Worm (Caenorhabditis elegans) whole organism, young adult: ENCODE results near the gene T24C2.5.

ENCODE experiments used
- B0261.1 ChIP-seq: sonication (generic microtip); optimal IDR thresholded peaks from 2 replicates; lab custom pipeline; 2016; ENCODE audit warnings: mild to moderate bottlenecking, missing genetic modification characterization, moderate library complexity, missing compliant biosample characterization
- B0336.3 ChIP-seq: fragments of 200-800 bp; sonication (Bioruptor generic); IDR thresholded peaks from 2 replicates; pipeline ENCODE4 v1.3.6; 2022; ENCODE audit warnings: missing genetic modification characterization, missing compliant biosample characterization
- C06A6.2 ChIP-seq: fragments of 200-800 bp; sonication (Bioruptor generic); conservative IDR thresholded peaks from 2 replicates; pipeline ENCODE4 v1.3.6; 2022; ENCODE audit warnings: missing genetic modification characterization, missing compliant biosample characterization
- F10E7.11 ChIP-seq: sonication (generic microtip); optimal IDR thresholded peaks from 2 replicates; lab custom pipeline; 2017; ENCODE audit warnings: mild to moderate bottlenecking, missing genetic modification characterization, moderate library complexity, missing compliant biosample characterization
- F22D6.2 ChIP-seq: sonication (generic microtip); optimal IDR thresholded peaks from 2 replicates; lab custom pipeline; 2016; ENCODE audit warnings: mild to moderate bottlenecking, missing genetic modification characterization, missing compliant biosample characterization
- F23B12.7 ChIP-seq: sonication (generic microtip); optimal IDR thresholded peaks from 2 replicates; lab custom pipeline; 2017; ENCODE audit warnings: missing genetic modification characterization, mild to moderate bottlenecking, missing compliant biosample characterization, antibody characterized with exemption, moderate library complexity; ENCODE audit not compliant: insufficient read depth
- F49E8.2 ChIP-seq: sonication (generic microtip); optimal IDR thresholded peaks from 3 replicates; lab custom pipeline; 2017; ENCODE audit warnings: missing genetic modification characterization, mild to moderate bottlenecking, missing compliant biosample characterization, antibody characterized with exemption, moderate library complexity; ENCODE audit not compliant: insufficient read depth
- F52B5.7 ChIP-seq: sonication (generic microtip); optimal IDR thresholded peaks from 2 replicates; lab custom pipeline; 2016; ENCODE audit warnings: mild to moderate bottlenecking, missing genetic modification characterization, missing compliant biosample characterization
- F55B11.4 ChIP-seq: sonication (generic microtip); optimal IDR thresholded peaks from 2 replicates; lab custom pipeline; 2016; ENCODE audit warnings: missing compliant biosample characterization, missing genetic modification characterization, borderline replicate concordance; ENCODE audit not compliant: insufficient read depth
- T07F8.4 ChIP-seq: sonication (generic microtip); optimal IDR thresholded peaks from 2 replicates; lab custom pipeline; 2016; ENCODE audit warnings: mild to moderate bottlenecking, missing genetic modification characterization, moderate library complexity, missing compliant biosample characterization
- T26A5.8 ChIP-seq: sonication (generic microtip); optimal IDR thresholded peaks from 2 replicates; lab custom pipeline; 2016; ENCODE audit warnings: missing genetic modification characterization, missing compliant biosample characterization
- Y79H2A.3 ChIP-seq: fragments of 200-800 bp; sonication (Bioruptor generic); conservative IDR thresholded peaks from 2 replicates; pipeline ENCODE4 v1.3.6; 2022; ENCODE audit warnings: missing genetic modification reagents, missing genetic modification characterization, missing compliant biosample characterization
- aptf-2 ChIP-seq: fragments of 200-800 bp; sonication (Bioruptor generic); conservative IDR thresholded peaks from 2 replicates; pipeline ENCODE4 v1.3.6; 2022; ENCODE audit warnings: missing genetic modification reagents, missing genetic modification characterization, missing compliant biosample characterization
- aptf-3 ChIP-seq: fragments of 200-800 bp; sonication (Bioruptor generic); IDR thresholded peaks from 2 replicates; pipeline ENCODE4 v1.3.6; 2022; ENCODE audit warnings: missing genetic modification characterization, missing compliant biosample characterization
- atf-7 ChIP-seq: sonication (generic microtip); optimal IDR thresholded peaks from 2 replicates; lab custom pipeline; 2017; ENCODE audit warnings: mild to moderate bottlenecking, missing genetic modification characterization, missing compliant biosample characterization
- athp-1 ChIP-seq: sonication (generic microtip); optimal IDR thresholded peaks from 2 replicates; lab custom pipeline; 2017; ENCODE audit warnings: mild to moderate bottlenecking, missing genetic modification characterization, missing compliant biosample characterization
- attf-5 ChIP-seq: fragments of 200-800 bp; sonication (Bioruptor generic); optimal IDR thresholded peaks from 2 replicates; lab custom pipeline; 2018; ENCODE audit warnings: mild to moderate bottlenecking, missing genetic modification characterization, missing compliant biosample characterization
- bed-2 ChIP-seq: fragments of 200-800 bp; sonication (Bioruptor generic); IDR thresholded peaks from 2 replicates; pipeline ENCODE4 v1.3.6; 2022; ENCODE audit warnings: missing genetic modification reagents, missing genetic modification characterization, missing compliant biosample characterization
- ceh-40 ChIP-seq: fragments of 200-800 bp; sonication (Bioruptor generic); IDR thresholded peaks from 2 replicates; pipeline ENCODE4 v1.3.6; 2022; ENCODE audit warnings: missing genetic modification characterization, missing compliant biosample characterization
- ceh-91 ChIP-seq: fragments of 200-800 bp; sonication (Bioruptor generic); IDR thresholded peaks from 2 replicates; pipeline ENCODE4 v1.3.6; 2022; ENCODE audit warnings: missing genetic modification reagents, missing genetic modification characterization, missing compliant biosample characterization
- chd-7 ChIP-seq: sonication (generic microtip); optimal IDR thresholded peaks from 2 replicates; lab custom pipeline; 2016; ENCODE audit warnings: mild to moderate bottlenecking, missing genetic modification characterization, moderate library complexity, missing compliant biosample characterization
- die-1 ChIP-seq: sonication (generic microtip); optimal IDR thresholded peaks from 2 replicates; lab custom pipeline; 2016; ENCODE audit warnings: missing genotype, mild to moderate bottlenecking, missing genetic modification characterization, missing compliant biosample characterization
- dox-1 ChIP-seq: fragments of 200-800 bp; sonication (Bioruptor generic); IDR thresholded peaks from 2 replicates; pipeline ENCODE4 v1.3.6; 2022; ENCODE audit warnings: missing genetic modification reagents, missing genetic modification characterization, missing compliant biosample characterization
- egl-18 ChIP-seq: fragments of 200-800 bp; sonication (Bioruptor generic); IDR thresholded peaks from 2 replicates; pipeline ENCODE4 v1.3.6; 2022; ENCODE audit warnings: missing genetic modification reagents, missing genetic modification characterization, missing compliant biosample characterization
- egl-44 ChIP-seq: fragments of 200-800 bp; sonication (Bioruptor generic); IDR thresholded peaks from 2 replicates; pipeline ENCODE4 v1.3.6; 2022; ENCODE audit warnings: missing genetic modification reagents, missing genetic modification characterization, missing compliant biosample characterization
- ekl-4 ChIP-seq: fragments of 200-800 bp; sonication (Bioruptor generic); IDR thresholded peaks from 2 replicates; pipeline ENCODE4 v1.3.6; 2022; ENCODE audit warnings: missing genetic modification reagents, missing genetic modification characterization, missing compliant biosample characterization
- ets-4 ChIP-seq: fragments of 200-800 bp; sonication (Bioruptor generic); optimal IDR thresholded peaks from 2 replicates; lab custom pipeline; 2018; ENCODE audit warnings: mild to moderate bottlenecking, missing genetic modification characterization, missing compliant biosample characterization
- fkh-3 ChIP-seq: sonication (generic microtip); optimal IDR thresholded peaks from 2 replicates; lab custom pipeline; 2016; ENCODE audit warnings: mild to moderate bottlenecking, missing genetic modification characterization, missing compliant biosample characterization
- hlh-26 ChIP-seq: fragments of 200-800 bp; sonication (Bioruptor generic); conservative IDR thresholded peaks from 2 replicates; pipeline ENCODE4 v1.3.6; 2022; ENCODE audit warnings: missing genetic modification reagents, missing genetic modification characterization, missing compliant biosample characterization
- hmg-20 ChIP-seq: fragments of 200-800 bp; sonication (Bioruptor generic); IDR thresholded peaks from 2 replicates; pipeline ENCODE4 v1.3.6; 2022; ENCODE audit warnings: missing genetic modification reagents, missing genetic modification characterization, missing compliant biosample characterization
- hsf-1 ChIP-seq: fragments of 200-800 bp; sonication (Bioruptor generic); IDR thresholded peaks from 2 replicates; pipeline ENCODE4 v1.3.6; 2022; ENCODE audit warnings: missing genetic modification reagents, missing genetic modification characterization, missing compliant biosample characterization
- let-526 ChIP-seq: fragments of 200-800 bp; sonication (Bioruptor generic); IDR thresholded peaks from 2 replicates; pipeline ENCODE4 v1.3.6; 2022; ENCODE audit warnings: missing genetic modification reagents, missing genetic modification characterization, missing compliant biosample characterization
- lin-40 ChIP-seq: sonication (generic microtip); optimal IDR thresholded peaks from 2 replicates; lab custom pipeline; 2016; ENCODE audit warnings: missing genetic modification characterization, mild to moderate bottlenecking, missing compliant biosample characterization, missing genotype, missing genetic modification reagents
- lsl-1 ChIP-seq: fragments of 200-800 bp; sonication (Bioruptor generic); optimal IDR thresholded peaks from 2 replicates; lab custom pipeline; 2018; ENCODE audit warnings: mild to moderate bottlenecking, missing genetic modification characterization, moderate library complexity, missing compliant biosample characterization
- madf-10 ChIP-seq: sonication (generic microtip); optimal IDR thresholded peaks from 2 replicates; lab custom pipeline; 2016; ENCODE audit warnings: mild to moderate bottlenecking, missing genetic modification characterization, missing compliant biosample characterization
- madf-3 ChIP-seq: fragments of 200-800 bp; sonication (Bioruptor generic); IDR thresholded peaks from 2 replicates; pipeline ENCODE4 v1.3.6; 2022; ENCODE audit warnings: missing genetic modification reagents, missing genetic modification characterization, missing compliant biosample characterization
- mcd-1 ChIP-seq: fragments of 200-800 bp; sonication (Bioruptor generic); IDR thresholded peaks from 2 replicates; pipeline ENCODE4 v1.3.6; 2022; ENCODE audit warnings: missing genetic modification reagents, missing genetic modification characterization, missing compliant biosample characterization
- nfyb-1 ChIP-seq: fragments of 200-800 bp; sonication (Bioruptor generic); IDR thresholded peaks from 2 replicates; pipeline ENCODE4 v1.3.6; 2022; ENCODE audit warnings: missing genetic modification reagents, missing genetic modification characterization, missing compliant biosample characterization
- nhr-179 ChIP-seq: sonication (generic microtip); optimal IDR thresholded peaks from 2 replicates; lab custom pipeline; 2016; ENCODE audit warnings: mild to moderate bottlenecking, missing genetic modification characterization, missing compliant biosample characterization
- nhr-27 ChIP-seq: fragments of 200-800 bp; sonication (Bioruptor generic); optimal IDR thresholded peaks from 2 replicates; lab custom pipeline; 2018; ENCODE audit warnings: mild to moderate bottlenecking, missing genetic modification characterization, moderate library complexity, missing compliant biosample characterization
- rpc-1 ChIP-seq, 2 experiments: fragments of 150-350 bp in 1 of 2; sonication (generic microtip) in 1 of 2; optimal IDR thresholded peaks; 2 replicates each; lab custom pipeline; 2014 to 2018; ENCODE audit warnings: missing biosample characterization in 1 of 2, missing genetic modification characterization in 1 of 2, missing genetic modification reagents in 1 of 2, missing genotype in 1 of 2
- snpc-1.3 ChIP-seq: sonication (generic microtip); optimal IDR thresholded peaks from 2 replicates; lab custom pipeline; 2017; ENCODE audit warnings: missing genetic modification characterization, mild to moderate bottlenecking, missing compliant biosample characterization, antibody characterized with exemption, moderate library complexity, missing genotype, missing genetic modification reagents; ENCODE audit not compliant: insufficient read depth
- snpc-4 ChIP-seq, 5 experiments: fragments of 150-350 bp in 1 of 5; sonication (generic microtip) in 4 of 5; optimal IDR thresholded peaks; 2 replicates each; lab custom pipeline; 2014 to 2018; ENCODE audit warnings: missing genetic modification characterization in 5 of 5, missing biosample characterization in 3 of 5, antibody characterized with exemption in 2 of 5, mild to moderate bottlenecking in 2 of 5, missing compliant biosample characterization in 2 of 5, missing genotype in 2 of 5, moderate library complexity in 2 of 5, missing genetic modification reagents in 1 of 5
- somi-1 ChIP-seq: fragments of 200-800 bp; sonication (Bioruptor generic); optimal IDR thresholded peaks from 2 replicates; lab custom pipeline; 2018; ENCODE audit warnings: mild to moderate bottlenecking, missing genetic modification characterization, missing compliant biosample characterization
- tbp1 ChIP-seq: fragments of 200-800 bp; sonication (Bioruptor generic); optimal IDR thresholded peaks from 2 replicates; lab custom pipeline; 2018; ENCODE audit warnings: mild to moderate bottlenecking, missing genetic modification characterization, missing compliant biosample characterization
- tbx-9 ChIP-seq: sonication (generic microtip); optimal IDR thresholded peaks from 2 replicates; lab custom pipeline; 2016; ENCODE audit warnings: borderline replicate concordance, missing genetic modification characterization, inconsistent platforms, missing compliant biosample characterization
- unc-130 ChIP-seq: sonication (generic microtip); optimal IDR thresholded peaks from 2 replicates; lab custom pipeline; 2016; ENCODE audit warnings: missing genetic modification reagents, missing genetic modification characterization, missing compliant biosample characterization
- ztf-6 ChIP-seq: fragments of 200-800 bp; sonication (Bioruptor generic); IDR thresholded peaks from 2 replicates; pipeline ENCODE4 v1.3.6; 2022; ENCODE audit warnings: missing genetic modification reagents, missing genetic modification characterization, missing compliant biosample characterization

T24C2.5 gene

DNA sequence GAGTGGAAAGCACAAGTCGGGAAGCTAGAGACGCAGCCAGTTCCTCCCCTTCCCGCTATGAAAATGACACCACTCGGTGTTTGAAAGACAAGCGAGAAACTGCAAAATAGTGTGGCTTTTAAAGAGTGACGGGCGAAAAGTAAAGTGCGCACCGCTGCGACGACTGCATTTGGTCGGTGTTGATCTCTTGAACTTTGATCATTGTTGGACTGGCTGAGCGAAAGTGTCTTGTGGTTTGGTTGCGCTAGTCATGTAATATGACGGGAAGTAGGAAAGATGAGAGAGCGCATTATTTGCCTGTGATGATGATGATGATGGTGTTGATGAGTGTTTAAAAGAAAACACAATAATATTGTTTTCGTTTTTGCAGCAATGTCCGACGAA, 26.1 kb downstream of the T24C2.5 start (continued):
- TF ChIP-seq somi-1 (GFP tag; lab: Kevin White, UChicago), result peak; percentile 49
- peak; percentile 92 for TF ChIP-seq atf-7 (tag; lab: Kevin White, UChicago)
- TF ChIP-seq ztf-6 (GFP tag; lab: Robert Waterston, UW), result no peak; the same call in 1 of the 2 replicates
- no peak for TF ChIP-seq snpc-1.3 (tag; lab: Kevin White, UChicago)
- TF ChIP-seq dox-1 (GFP tag; lab: Robert Waterston, UW), result peak; percentile 58
- TF ChIP-seq nhr-27, result no peak
- peak; percentile 92 for TF ChIP-seq lin-40 (tag; lab: Kevin White, UChicago)
- no peak for TF ChIP-seq athp-1 (tag; lab: Kevin White, UChicago)
- no peak for TF ChIP-seq B0261.1
- TF ChIP-seq F55B11.4 (tag; lab: Kevin White, UChicago), result no peak
- TF ChIP-seq attf-5 (GFP tag; lab: Kevin White, UChicago), result peak; percentile 60
- TF ChIP-seq bed-2 (GFP tag; lab: Robert Waterston, UW), result no peak
- TF ChIP-seq egl-44, result no peak
- TF ChIP-seq hmg-20 (GFP tag; lab: Robert Waterston, UW), result no peak
- no peak for TF ChIP-seq lsl-1 (GFP tag; lab: Kevin White, UChicago)
- TF ChIP-seq ceh-91, result no peak
- no peak for TF ChIP-seq F52B5.7
- peak; percentile 52 for TF ChIP-seq mcd-1
- peak; percentile 84 for TF ChIP-seq madf-10 (tag; lab: Kevin White, UChicago)
- TF ChIP-seq madf-3 (GFP tag; lab: Robert Waterston, UW), result no peak
- TF ChIP-seq aptf-2 (GFP tag; lab: Robert Waterston, UW), result no peak
- TF ChIP-seq F49E8.2 (tag; lab: Kevin White, UChicago), result no peak
- TF ChIP-seq die-1, result peak; percentile 68
- no peak for TF ChIP-seq ekl-4 (GFP tag; lab: Robert Waterston, UW)
- TF ChIP-seq nhr-179 (tag; lab: Kevin White, UChicago), result no peak
- TF ChIP-seq snpc-4 (GFP tag; optimal IDR thresholded peaks at IDR 0.05; lab: Kevin White, UChicago), result no peak
- TF ChIP-seq snpc-4 (tag; optimal IDR thresholded peaks at IDR 0.05; lab: Kevin White, UChicago), result peak; percentile 49 to 61 (median 55)
- TF ChIP-seq hsf-1 (GFP tag; lab: Robert Waterston, UW), result no peak
- TF ChIP-seq B0336.3, result 0 out of 2 replicates have a peak, but pooled peaks have one; percentile 66
- no peak for TF ChIP-seq T07F8.4 (tag; lab: Kevin White, UChicago)
- no peak for TF ChIP-seq egl-18 (GFP tag; lab: Robert Waterston, UW)
- no peak for TF ChIP-seq fkh-3 (tag; lab: Kevin White, UChicago)
- peak; percentile 55 for TF ChIP-seq tbp1 (GFP tag; lab: Kevin White, UChicago)
- no peak for TF ChIP-seq F10E7.11 (tag; lab: Kevin White, UChicago)
- TF ChIP-seq ceh-40 (GFP tag; lab: Robert Waterston, UW), result no peak
- TF ChIP-seq let-526 (GFP tag; lab: Robert Waterston, UW), result peak; percentile 27; the same call in 1 of the 2 replicates
- TF ChIP-seq rpc-1 (optimal IDR thresholded peaks at IDR 0.05; lab: Kevin White, UChicago), result no peak
- TF ChIP-seq rpc-1 (tag; optimal IDR thresholded peaks at IDR 0.05; lab: Kevin White, UChicago), result no peak
- TF ChIP-seq unc-130, result no peak
- no peak for TF ChIP-seq hlh-26 (GFP tag; lab: Robert Waterston, UW)
- peak; percentile 32 for TF ChIP-seq F22D6.2
- TF ChIP-seq aptf-3 (GFP tag; lab: Robert Waterston, UW), result no peak
- no peak for TF ChIP-seq Y79H2A.3 (GFP tag; lab: Robert Waterston, UW)
- peak; percentile 76 for TF ChIP-seq chd-7 (tag; lab: Kevin White, UChicago)
- no peak for TF ChIP-seq tbx-9 (tag; lab: Kevin White, UChicago)
- peak; percentile 75 for TF ChIP-seq C06A6.2 (GFP tag; lab: Robert Waterston, UW)
- peak; percentile 61 for TF ChIP-seq ets-4
- no peak for TF ChIP-seq T26A5.8 (tag; lab: Kevin White, UChicago)
- TF ChIP-seq nfyb-1, result peak; percentile 75
- TF ChIP-seq F23B12.7 (tag; lab: Kevin White, UChicago), result peak; percentile 56
